Fruit fly (Drosophila melanogaster) whole organism, embryonic: ENCODE data around the gene brn.

Source experiments
- B-H1 ChIP-seq: fragments of 200-800 bp; sonication (Bioruptor generic); IDR thresholded peaks from 3 replicates; pipeline ENCODE4 v1.3.6; 2022; ENCODE audit warnings: missing biosample characterization, missing genetic modification characterization
- Blimp-1 ChIP-seq: fragments of 200-800 bp; sonication (Bioruptor generic); optimal IDR thresholded peaks from 3 replicates; lab custom pipeline; 2018; ENCODE audit warnings: missing biosample characterization, missing genetic modification characterization, mild to moderate bottlenecking, moderate library complexity, missing genetic modification reagents
- BtbVII ChIP-seq: fragments of 200-800 bp; sonication (Bioruptor generic); optimal IDR thresholded peaks from 3 replicates; lab custom pipeline; 2017; ENCODE audit warnings: missing biosample characterization, mild to moderate bottlenecking, missing genetic modification characterization
- CG10209 ChIP-seq: fragments of 200-800 bp; sonication (Bioruptor generic); optimal IDR thresholded peaks from 3 replicates; lab custom pipeline; 2017; ENCODE audit warnings: missing biosample characterization, mild to moderate bottlenecking, missing genetic modification characterization, missing genetic modification reagents
- CG10366 ChIP-seq: fragments of 200-800 bp; sonication (Bioruptor generic); IDR thresholded peaks from 2 replicates; pipeline ENCODE4 v1.3.6; 2022; ENCODE audit warnings: missing biosample characterization, missing genetic modification characterization
- CG10431 ChIP-seq: fragments of 200-800 bp; sonication (Bioruptor generic); optimal IDR thresholded peaks from 3 replicates; lab custom pipeline; 2018; ENCODE audit warnings: missing biosample characterization, mild to moderate bottlenecking, missing genetic modification characterization
- CG12155 ChIP-seq: fragments of 200-800 bp; sonication (Bioruptor generic); optimal IDR thresholded peaks from 3 replicates; lab custom pipeline; 2016; ENCODE audit warnings: missing biosample characterization, missing genetic modification characterization
- CG12219 ChIP-seq: fragments of 200-800 bp; sonication (Bioruptor generic); optimal IDR thresholded peaks from 3 replicates; lab custom pipeline; 2018; ENCODE audit warnings: missing biosample characterization, mild to moderate bottlenecking, missing genetic modification characterization
- CG13424 ChIP-seq: fragments of 200-800 bp; sonication (Bioruptor generic); optimal IDR thresholded peaks from 2 replicates; lab custom pipeline; 2019; ENCODE audit warnings: missing biosample characterization, mild to moderate bottlenecking, missing genetic modification characterization, moderate library complexity
- CG15011 ChIP-seq: fragments of 200-800 bp; sonication (Bioruptor generic); optimal IDR thresholded peaks from 3 replicates; lab custom pipeline; 2018; ENCODE audit warnings: missing biosample characterization, mild to moderate bottlenecking, missing genetic modification characterization
- CG2678 ChIP-seq: fragments of 200-800 bp; sonication (Bioruptor generic); optimal IDR thresholded peaks from 3 replicates; lab custom pipeline; 2019; ENCODE audit warnings: missing biosample characterization, mild to moderate bottlenecking, missing genetic modification characterization, moderate library complexity
- CG5245 ChIP-seq: fragments of 200-800 bp; sonication (Bioruptor generic); optimal IDR thresholded peaks from 3 replicates; lab custom pipeline; 2016; ENCODE audit warnings: missing biosample characterization, missing genetic modification characterization
- CG6854 ChIP-seq: fragments of 200-800 bp; sonication (Bioruptor generic); optimal IDR thresholded peaks from 3 replicates; lab custom pipeline; 2017; ENCODE audit warnings: missing biosample characterization, mild to moderate bottlenecking, missing genetic modification characterization
- CG7745 ChIP-seq: fragments of 200-800 bp; sonication (Bioruptor generic); optimal IDR thresholded peaks from 2 replicates; lab custom pipeline; 2018; ENCODE audit warnings: missing biosample characterization, mild to moderate bottlenecking, missing genetic modification characterization, moderate library complexity
- CG7786 ChIP-seq: fragments of 200-800 bp; sonication (Bioruptor generic); optimal IDR thresholded peaks from 2 replicates; lab custom pipeline; 2016; ENCODE audit warnings: missing biosample characterization, missing genetic modification characterization
- CG7839 ChIP-seq: fragments of 200-800 bp; sonication (Bioruptor generic); optimal IDR thresholded peaks from 3 replicates; lab custom pipeline; 2018; ENCODE audit warnings: missing biosample characterization, mild to moderate bottlenecking, missing genetic modification characterization, moderate library complexity
- CG8478 ChIP-seq: fragments of >200 bp; optimal IDR thresholded peaks from 2 replicates; lab custom pipeline; 2018
- CG9437 ChIP-seq: fragments of 200-800 bp; sonication (Bioruptor generic); optimal IDR thresholded peaks from 2 replicates; lab custom pipeline; 2018; ENCODE audit warnings: missing biosample characterization, mild to moderate bottlenecking, missing genetic modification characterization
- CrebB ChIP-seq: fragments of 200-800 bp; sonication (Bioruptor generic); optimal IDR thresholded peaks from 3 replicates; lab custom pipeline; 2018; ENCODE audit warnings: missing biosample characterization, mild to moderate bottlenecking, missing genetic modification characterization
- Dbx ChIP-seq: fragments of 200-800 bp; sonication (Bioruptor generic); IDR thresholded peaks from 3 replicates; pipeline ENCODE4 v1.3.6; 2022; ENCODE audit warnings: missing biosample characterization, missing genetic modification characterization
- Doc2 ChIP-seq: fragments of 200-800 bp; sonication (Bioruptor generic); IDR thresholded peaks from 2 replicates; pipeline ENCODE4 v1.3.6; 2022; ENCODE audit warnings: missing biosample characterization, missing genetic modification characterization
- E2f2 ChIP-seq: fragments of 200-800 bp; sonication (Bioruptor generic); IDR thresholded peaks from 2 replicates; pipeline ENCODE4 v1.3.6; 2022; ENCODE audit warnings: missing biosample characterization, missing genetic modification characterization
- Fer2 ChIP-seq: fragments of 200-800 bp; sonication (Bioruptor generic); optimal IDR thresholded peaks from 2 replicates; lab custom pipeline; 2018; ENCODE audit warnings: missing biosample characterization, mild to moderate bottlenecking, missing genetic modification characterization, moderate library complexity
- HmgZ ChIP-seq: fragments of 200-800 bp; sonication (Bioruptor generic); optimal IDR thresholded peaks from 2 replicates; lab custom pipeline; 2018; ENCODE audit warnings: missing biosample characterization, mild to moderate bottlenecking, missing genetic modification characterization
- Hsf ChIP-seq: fragments of 200-800 bp; sonication (Bioruptor generic); optimal IDR thresholded peaks from 3 replicates; lab custom pipeline; 2016; ENCODE audit warnings: missing biosample characterization, missing genetic modification characterization
- MTF-1 ChIP-seq: fragments of 200-800 bp; sonication (Bioruptor generic); optimal IDR thresholded peaks from 2 replicates; lab custom pipeline; 2018; ENCODE audit warnings: missing biosample characterization, mild to moderate bottlenecking, missing genetic modification characterization, borderline replicate concordance
- Max ChIP-seq: fragments of 200-800 bp; sonication (Bioruptor generic); optimal IDR thresholded peaks from 2 replicates; lab custom pipeline; 2016; ENCODE audit warnings: missing biosample characterization, mild to moderate bottlenecking, missing genetic modification characterization
- TFAM ChIP-seq: fragments of 200-800 bp; sonication (Bioruptor generic); optimal IDR thresholded peaks from 2 replicates; lab custom pipeline; 2017; ENCODE audit warnings: missing biosample characterization, missing genetic modification characterization, inconsistent platforms
- Vsx1 ChIP-seq: fragments of 200-800 bp; sonication (Bioruptor generic); optimal IDR thresholded peaks from 2 replicates; lab custom pipeline; 2017; ENCODE audit warnings: missing biosample characterization, mild to moderate bottlenecking, missing genetic modification characterization, missing genetic modification reagents
- Xrp1 ChIP-seq: fragments of 200-800 bp; sonication (Bioruptor generic); IDR thresholded peaks from 2 replicates; pipeline ENCODE4 v1.3.6; 2022; ENCODE audit warnings: missing biosample characterization, missing genetic modification characterization
- abd-A ChIP-seq: fragments of 200-800 bp; sonication (Bioruptor generic); optimal IDR thresholded peaks from 3 replicates; lab custom pipeline; 2019; ENCODE audit warnings: missing biosample characterization, mild to moderate bottlenecking, missing genetic modification characterization, moderate library complexity
- ase ChIP-seq: fragments of 200-800 bp; sonication (Bioruptor generic); IDR thresholded peaks from 3 replicates; pipeline ENCODE4 v1.3.6; 2022; ENCODE audit warnings: missing biosample characterization, missing genetic modification characterization
- croc ChIP-seq: fragments of 200-800 bp; sonication (Bioruptor generic); conservative IDR thresholded peaks from 3 replicates; pipeline ENCODE4 v1.3.6; 2022; ENCODE audit warnings: missing biosample characterization, missing genetic modification characterization
- dmrt99B ChIP-seq: fragments of 200-800 bp; sonication (Bioruptor generic); optimal IDR thresholded peaks from 2 replicates; lab custom pipeline; 2018; ENCODE audit warnings: missing biosample characterization, mild to moderate bottlenecking, missing genetic modification characterization, moderate library complexity
- eve ChIP-seq, 2 experiments: fragments of >200 bp; optimal IDR thresholded peaks; 2 replicates each; lab custom pipeline; 2017; ENCODE audit warnings: missing biosample characterization in 2 of 2, missing genetic modification characterization in 2 of 2
- gce ChIP-seq: fragments of 200-800 bp; sonication (Bioruptor generic); IDR thresholded peaks from 3 replicates; pipeline ENCODE4 v1.3.6; 2022; ENCODE audit warnings: missing biosample characterization, missing genetic modification characterization
- gem ChIP-seq: fragments of 200-800 bp; sonication (Bioruptor generic); optimal IDR thresholded peaks from 2 replicates; lab custom pipeline; 2019; ENCODE audit warnings: missing biosample characterization, mild to moderate bottlenecking, missing genetic modification characterization, moderate library complexity
- ken ChIP-seq: fragments of 200-800 bp; sonication (Bioruptor generic); IDR thresholded peaks from 3 replicates; pipeline ENCODE4 v1.3.6; 2022; ENCODE audit warnings: missing biosample characterization, missing genetic modification characterization
- lov ChIP-seq, 2 experiments: fragments of 200-800 bp in 1 of 2; fragments of >200 bp in 1 of 2; sonication (Bioruptor generic) in 1 of 2; IDR thresholded peaks in 1 of 2; optimal IDR thresholded peaks in 1 of 2; 2 replicates in 1 of 2; 3 replicates in 1 of 2; pipeline versions ENCODE4 v1.3.6 to Lab custom; 2017 to 2022; ENCODE audit warnings: missing biosample characterization in 1 of 2, missing genetic modification characterization in 1 of 2
- maf-S ChIP-seq: fragments of 200-800 bp; sonication (Bioruptor generic); optimal IDR thresholded peaks from 2 replicates; lab custom pipeline; 2016; ENCODE audit warnings: missing biosample characterization, missing genetic modification characterization
- oc ChIP-seq: fragments of 200-800 bp; sonication (Bioruptor generic); optimal IDR thresholded peaks from 2 replicates; lab custom pipeline; 2018; ENCODE audit warnings: missing biosample characterization, mild to moderate bottlenecking, missing genetic modification characterization, moderate library complexity
- peb ChIP-seq: fragments of 200-800 bp; sonication (Bioruptor generic); IDR thresholded peaks from 2 replicates; pipeline ENCODE4 v1.3.6; 2022; ENCODE audit warnings: missing biosample characterization, missing genetic modification characterization
- pfk ChIP-seq: fragments of 200-800 bp; sonication (Bioruptor generic); optimal IDR thresholded peaks from 2 replicates; lab custom pipeline; 2018; ENCODE audit warnings: missing biosample characterization, mild to moderate bottlenecking, missing genetic modification characterization, moderate library complexity
- row ChIP-seq: fragments of 200-800 bp; sonication (Bioruptor generic); IDR thresholded peaks from 3 replicates; pipeline ENCODE4 v1.3.6; 2022; ENCODE audit warnings: missing biosample characterization, missing genetic modification characterization
- scrt ChIP-seq: fragments of 200-800 bp; sonication (Bioruptor generic); optimal IDR thresholded peaks from 2 replicates; lab custom pipeline; 2018; ENCODE audit warnings: missing biosample characterization, mild to moderate bottlenecking, missing genetic modification characterization, moderate library complexity
- sd ChIP-seq: fragments of 200-800 bp; sonication (Bioruptor generic); optimal IDR thresholded peaks from 3 replicates; lab custom pipeline; 2018; ENCODE audit warnings: missing biosample characterization, mild to moderate bottlenecking, missing genetic modification characterization, moderate library complexity
- slou ChIP-seq: fragments of 200-800 bp; sonication (Bioruptor generic); optimal IDR thresholded peaks from 3 replicates; lab custom pipeline; 2016; ENCODE audit warnings: missing biosample characterization, missing genetic modification characterization
- sug ChIP-seq: fragments of 200-800 bp; optimal IDR thresholded peaks from 2 replicates; lab custom pipeline; 2019; ENCODE audit warnings: missing biosample characterization, mild to moderate bottlenecking, missing genetic modification characterization, moderate library complexity
- ttk ChIP-seq: fragments of 200-800 bp; sonication (Bioruptor generic); IDR thresholded peaks from 2 replicates; pipeline ENCODE4 v2.1.2; 2022; ENCODE audit warnings: missing biosample characterization, missing genetic modification characterization
- twi ChIP-seq: fragments of 200-800 bp; optimal IDR thresholded peaks from 2 replicates; lab custom pipeline; 2019; ENCODE audit warnings: missing biosample characterization, mild to moderate bottlenecking, missing genetic modification characterization, moderate library complexity
- z ChIP-seq: fragments of 200-800 bp; sonication (Bioruptor generic); IDR thresholded peaks from 3 replicates; pipeline ENCODE4 v1.3.6; 2022; ENCODE audit warnings: missing biosample characterization, missing genetic modification characterization

brn gene

dm6 chrX:4105830-4106233 is 1.7 kb downstream of the brn start, which contains the start of gene cib (continued):
- TF ChIP-seq Dbx (GFP tag; lab: Robert Waterston, UW) (peak; percentile 75; the same call in 2 of the 3 replicates), twi (tag; lab: Kevin White, UChicago) (no peak), ttk (GFP tag; lab: Robert Waterston, UW) (no peak), CG7745 (tag; lab: Kevin White, UChicago) (no peak), dmrt99B (tag; lab: Kevin White, UChicago) (no peak), ken (GFP tag; lab: Robert Waterston, UW) (0 out of 3 replicates have a peak, but pooled peaks have one; percentile 39), CG12219 (GFP tag; lab: Kevin White, UChicago) (no peak), CG2678 (tag; lab: Kevin White, UChicago) (no peak), lov (optimal IDR thresholded peaks at IDR 0.05; lab: Kevin White, UChicago) (no peak), lov (GFP tag; IDR thresholded peaks at IDR 0.05; lab: Robert Waterston, UW) (no peak), CG6854 (GFP tag; lab: Kevin White, UChicago) (peak; percentile 21), CG10366 (GFP tag; lab: Robert Waterston, UW) (peak; percentile 22; the same call in 1 of the 2 replicates), CG7839 (tag; lab: Kevin White, UChicago) (peak; percentile 26), slou (GFP tag; lab: Kevin White, UChicago) (no peak), maf-S (peak; percentile 22), Max (GFP tag; lab: Kevin White, UChicago) (peak; percentile 51), sd (tag; lab: Kevin White, UChicago) (peak; percentile 15), Vsx1 (GFP tag; lab: Kevin White, UChicago) (no peak), pfk (GFP tag; lab: Kevin White, UChicago) (no peak), Hsf (no peak), TFAM (no peak), row (GFP tag; lab: Robert Waterston, UW) (peak; percentile 77), z (GFP tag; lab: Robert Waterston, UW) (no peak), oc (tag; lab: Kevin White, UChicago) (no peak), ase (GFP tag; lab: Robert Waterston, UW) (no peak), BtbVII (no peak), gce (GFP tag; lab: Robert Waterston, UW) (peak; percentile 56; the same call in 1 of the 3 replicates), E2f2 (GFP tag; lab: Robert Waterston, UW) (peak; percentile 98), croc (GFP tag; lab: Robert Waterston, UW) (no peak), CG9437 (GFP tag; lab: Kevin White, UChicago) (no peak), CG10431 (GFP tag; lab: Kevin White, UChicago) (peak; percentile 53), Xrp1 (GFP tag; lab: Robert Waterston, UW) (peak; percentile 31; the same call in 1 of the 2 replicates), CG10209 (GFP tag; lab: Kevin White, UChicago) (peak; percentile 17), Blimp-1 (GFP tag; lab: Kevin White, UChicago) (no peak), eve (GFP tag; optimal IDR thresholded peaks at IDR 0.05; lab: Kevin White, UChicago) (no peak), CG15011 (GFP tag; lab: Kevin White, UChicago) (no peak), peb (GFP tag; lab: Robert Waterston, UW) (no peak), gem (tag; lab: Kevin White, UChicago) (no peak), CG5245 (GFP tag; lab: Kevin White, UChicago) (no peak), abd-A (tag; lab: Kevin White, UChicago) (no peak), sug (peak; percentile 63), CrebB (tag; lab: Kevin White, UChicago) (no peak), B-H1 (GFP tag; lab: Robert Waterston, UW) (no peak; the same call in 2 of the 3 replicates), CG13424 (peak; percentile 13), Fer2 (tag; lab: Kevin White, UChicago) (no peak), CG12155 (GFP tag; lab: Kevin White, UChicago) (peak; percentile 13), scrt (GFP tag; lab: Kevin White, UChicago) (peak; percentile 28), CG7786 (GFP tag; lab: Kevin White, UChicago) (no peak), HmgZ (peak; percentile 87), Doc2 (no peak), MTF-1 (GFP tag; lab: Kevin White, UChicago) (peak; percentile 23), CG8478 (lab: Kevin White, UChicago) (peak; percentile 19)
